Worm (Caenorhabditis elegans): Measurements from ENCODE around the gene srv-1.

DNA sequence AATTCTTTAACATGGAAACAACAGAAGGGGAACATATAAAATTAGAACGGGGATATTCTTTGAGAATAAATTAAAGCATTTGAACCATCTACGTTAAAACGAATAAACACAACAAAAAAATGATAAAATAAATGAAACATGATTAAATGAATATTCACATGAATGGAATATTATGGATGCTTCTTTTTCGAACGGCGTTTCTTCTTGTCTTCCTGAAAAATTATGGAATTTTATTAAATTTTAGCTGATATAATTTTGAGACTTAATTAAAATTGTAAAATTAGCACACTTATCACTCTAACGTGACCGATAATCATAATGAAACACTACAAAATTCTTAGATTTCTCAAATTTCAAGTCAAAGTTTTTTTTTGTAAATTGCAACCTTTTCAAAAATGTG lies 50.4 kb downstream of the srv-1 start:
- TF ChIP-seq unc-130 (GFP tag; optimal IDR thresholded peaks at IDR 0.05) (no peak), egl-44 (GFP tag; IDR thresholded peaks at IDR 0.05) (no peak), C06A6.2 (GFP tag; conservative IDR thresholded peaks at IDR 0.05) (no peak), lir-1 (GFP tag; conservative IDR thresholded peaks at IDR 0.05) (no peak), hmg-1.2 (GFP tag; IDR thresholded peaks at IDR 0.05) (no peak), nfya-1 (tag; optimal IDR thresholded peaks at IDR 0.05; ENCODE audit: borderline replicate concordance, insufficient read depth) (no peak), rcor-1 (GFP tag; IDR thresholded peaks at IDR 0.05) (no peak), egl-18 (GFP tag; IDR thresholded peaks at IDR 0.05) (no peak)

Data from whole organism, young adult.